Worm (Caenorhabditis elegans) whole organism, midembryonic: ENCODE results near the gene C48A7.16.

Experiments used
- flt-1 ChIP-seq: fragments of 200-800 bp; sonication (Bioruptor generic); IDR thresholded peaks from 2 replicates; pipeline ENCODE4 v1.3.6; 2022; ENCODE audit warnings: missing genetic modification characterization, missing compliant biosample characterization
- tab-1 ChIP-seq: fragments of 200-800 bp; sonication (Bioruptor generic); IDR thresholded peaks from 2 replicates; pipeline ENCODE4 v1.3.6; 2022; ENCODE audit warnings: missing genetic modification characterization, missing compliant biosample characterization

- TF ChIP-seq tab-1 (GFP tag; lab: Robert Waterston, UW) (no peak), flt-1 (no peak)
Observed at ce11 chrIV:7453661-7454159, 48.4 kb downstream of the C48A7.16 start.
